Fruit fly (Drosophila melanogaster) Kc167 (cell line): ENCODE data around the gene HemK1.

ENCODE experiments used
- Myc ChIP-seq: fragments of >200 bp; optimal IDR thresholded peaks from 2 replicates; lab custom pipeline; 2017; ENCODE audit warnings: missing external identifiers
- Sin3A ChIP-seq: fragments of >200 bp; optimal IDR thresholded peaks from 2 replicates; lab custom pipeline; 2018; ENCODE audit warnings: missing external identifiers
- h ChIP-seq: fragments of >200 bp; optimal IDR thresholded peaks from 3 replicates; lab custom pipeline; 2018; ENCODE audit warnings: missing external identifiers
- psq ChIP-seq: fragments of >200 bp; optimal IDR thresholded peaks from 2 replicates; lab custom pipeline; 2017; ENCODE audit warnings: missing external identifiers
- ttk ChIP-seq: sonication (Bioruptor generic); optimal IDR thresholded peaks from 2 replicates; lab custom pipeline; 2017; ENCODE audit warnings: missing external identifiers

- TF ChIP-seq psq (lab: Kevin White, UChicago) = no peak
- no peak for TF ChIP-seq ttk (lab: Kevin White, UChicago)
- TF ChIP-seq Myc (lab: Kevin White, UChicago) = no peak
- no peak for TF ChIP-seq h (lab: Kevin White, UChicago)
- no peak for TF ChIP-seq Sin3A
These were observed 19.7 kb downstream of the HemK1 start for dm6 chr2L:6447581-6448333.
